Worm (Caenorhabditis elegans) whole organism, mixed stage, embryonic: ENCODE data around the gene K12H6.4.

Source experiments
- M03D4.4 ChIP-seq: sonication (generic microtip); optimal IDR thresholded peaks from 2 replicates; lab custom pipeline; 2017; ENCODE audit warnings: mild to moderate bottlenecking, missing genetic modification characterization, missing compliant biosample characterization
- bed-3 ChIP-seq: fragments of 200-800 bp; sonication (Bioruptor generic); optimal IDR thresholded peaks from 3 replicates; lab custom pipeline; 2018; ENCODE audit warnings: mild to moderate bottlenecking, missing genetic modification characterization, moderate library complexity, missing compliant biosample characterization
- blmp-1 ChIP-seq: fragments of 150-350 bp; optimal IDR thresholded peaks from 2 replicates; lab custom pipeline; 2014; ENCODE audit warnings: missing biosample characterization, missing genetic modification characterization
- ceh-39 ChIP-seq: fragments of 150-350 bp; optimal IDR thresholded peaks from 2 replicates; lab custom pipeline; 2014; ENCODE audit warnings: missing biosample characterization, missing genetic modification characterization
- ceh-43 ChIP-seq: fragments of 200-800 bp; sonication (Bioruptor generic); optimal IDR thresholded peaks from 2 replicates; lab custom pipeline; 2018; ENCODE audit warnings: mild to moderate bottlenecking, missing genetic modification characterization, moderate library complexity, missing compliant biosample characterization
- ceh-83 ChIP-seq: fragments of 200-800 bp; sonication (Bioruptor generic); optimal IDR thresholded peaks from 2 replicates; lab custom pipeline; 2018; ENCODE audit warnings: mild to moderate bottlenecking, missing genetic modification characterization, missing compliant biosample characterization
- ces-1 ChIP-seq: fragments of 150-350 bp; optimal IDR thresholded peaks from 2 replicates; lab custom pipeline; 2014; ENCODE audit warnings: missing biosample characterization, missing genetic modification reagents, missing genetic modification characterization
- cnd-1 ChIP-seq: fragments of 200-800 bp; sonication (Bioruptor generic); optimal IDR thresholded peaks from 2 replicates; lab custom pipeline; 2018; ENCODE audit warnings: mild to moderate bottlenecking, missing genetic modification characterization, missing compliant biosample characterization
- drap-1 ChIP-seq: fragments of 200-800 bp; sonication (Bioruptor generic); optimal IDR thresholded peaks from 3 replicates; lab custom pipeline; 2018; ENCODE audit warnings: mild to moderate bottlenecking, missing genetic modification characterization, missing compliant biosample characterization
- elt-3 ChIP-seq: fragments of 150-350 bp; optimal IDR thresholded peaks from 2 replicates; lab custom pipeline; 2014; ENCODE audit warnings: missing biosample characterization, missing genetic modification characterization
- flh-1 ChIP-seq: fragments of 200-800 bp; sonication (Bioruptor generic); optimal IDR thresholded peaks from 2 replicates; lab custom pipeline; 2018; ENCODE audit warnings: mild to moderate bottlenecking, missing genetic modification characterization, moderate library complexity, missing compliant biosample characterization
- ham-2 ChIP-seq: fragments of 200-800 bp; sonication (Bioruptor generic); optimal IDR thresholded peaks from 2 replicates; lab custom pipeline; 2018; ENCODE audit warnings: mild to moderate bottlenecking, missing genetic modification characterization, missing compliant biosample characterization
- hlh-1 ChIP-seq: fragments of 150-350 bp; optimal IDR thresholded peaks from 2 replicates; lab custom pipeline; 2014; ENCODE audit warnings: missing biosample characterization, missing genetic modification reagents, missing genetic modification characterization
- lin-13 ChIP-seq: fragments of 150-350 bp; optimal IDR thresholded peaks from 2 replicates; lab custom pipeline; 2014; ENCODE audit warnings: missing biosample characterization, missing genetic modification characterization
- lin-32 ChIP-seq: fragments of 200-800 bp; sonication (Bioruptor generic); optimal IDR thresholded peaks from 2 replicates; lab custom pipeline; 2018; ENCODE audit warnings: mild to moderate bottlenecking, missing genetic modification characterization, missing compliant biosample characterization
- lsy-2 ChIP-seq: fragments of 150-350 bp; optimal IDR thresholded peaks from 2 replicates; lab custom pipeline; 2014; ENCODE audit warnings: missing biosample characterization, missing genetic modification characterization
- mab-5 ChIP-seq: fragments of 150-350 bp; optimal IDR thresholded peaks from 2 replicates; lab custom pipeline; 2014; ENCODE audit warnings: missing biosample characterization, missing genetic modification characterization
- mls-2 ChIP-seq: sonication (generic microtip); optimal IDR thresholded peaks from 2 replicates; lab custom pipeline; 2016; ENCODE audit warnings: mild to moderate bottlenecking, missing genetic modification characterization, moderate library complexity, missing compliant biosample characterization
- nhr-12 ChIP-seq: fragments of 150-350 bp; optimal IDR thresholded peaks from 2 replicates; lab custom pipeline; 2014; ENCODE audit warnings: missing biosample characterization, missing genetic modification characterization
- nhr-2 ChIP-seq: fragments of 150-350 bp; optimal IDR thresholded peaks from 2 replicates; lab custom pipeline; 2014; ENCODE audit warnings: missing biosample characterization, missing genetic modification characterization
- nhr-237 ChIP-seq: fragments of 150-350 bp; optimal IDR thresholded peaks from 2 replicates; lab custom pipeline; 2014; ENCODE audit warnings: missing biosample characterization, missing genetic modification characterization
- nhr-28 ChIP-seq: fragments of 150-350 bp; optimal IDR thresholded peaks from 2 replicates; lab custom pipeline; 2014; ENCODE audit warnings: missing biosample characterization, missing genetic modification characterization
- nhr-76 ChIP-seq: sonication (generic microtip); optimal IDR thresholded peaks from 2 replicates; lab custom pipeline; 2017; ENCODE audit warnings: missing biosample characterization, missing genetic modification characterization
- pha-4 ChIP-seq: fragments of 150-350 bp; optimal IDR thresholded peaks from 2 replicates; lab custom pipeline; 2018; ENCODE audit warnings: missing biosample characterization, missing genetic modification reagents, missing genetic modification characterization
- sem-2 ChIP-seq: fragments of 200-800 bp; sonication (Bioruptor generic); optimal IDR thresholded peaks from 2 replicates; lab custom pipeline; 2018; ENCODE audit warnings: mild to moderate bottlenecking, missing genetic modification characterization, missing compliant biosample characterization
- snpc-4 ChIP-seq: fragments of 150-350 bp; optimal IDR thresholded peaks from 2 replicates; lab custom pipeline; 2014; ENCODE audit warnings: missing biosample characterization, missing genetic modification characterization
- tbx-8 ChIP-seq: fragments of 200-800 bp; sonication (Bioruptor generic); optimal IDR thresholded peaks from 2 replicates; lab custom pipeline; 2018; ENCODE audit warnings: mild to moderate bottlenecking, missing genetic modification characterization, moderate library complexity, missing compliant biosample characterization
- unc-120 ChIP-seq: sonication (generic microtip); optimal IDR thresholded peaks from 2 replicates; lab custom pipeline; 2017; ENCODE audit warnings: missing genetic modification characterization, missing compliant biosample characterization; ENCODE audit not compliant: poor library complexity, severe bottlenecking
- unc-39 ChIP-seq: fragments of 150-350 bp; optimal IDR thresholded peaks from 2 replicates; lab custom pipeline; 2014; ENCODE audit warnings: missing biosample characterization, missing genetic modification characterization
- unc-62 ChIP-seq: fragments of 150-350 bp; optimal IDR thresholded peaks from 2 replicates; lab custom pipeline; 2014; ENCODE audit warnings: missing biosample characterization, missing genetic modification reagents, missing genetic modification characterization
- zip-8 ChIP-seq: fragments of 150-350 bp; optimal IDR thresholded peaks from 2 replicates; lab custom pipeline; 2014; ENCODE audit warnings: missing biosample characterization, missing genetic modification characterization
- ztf-11 ChIP-seq: fragments of 150-350 bp; optimal IDR thresholded peaks from 2 replicates; lab custom pipeline; 2014; ENCODE audit warnings: missing biosample characterization, missing genetic modification characterization

K12H6.4 gene

DNA sequence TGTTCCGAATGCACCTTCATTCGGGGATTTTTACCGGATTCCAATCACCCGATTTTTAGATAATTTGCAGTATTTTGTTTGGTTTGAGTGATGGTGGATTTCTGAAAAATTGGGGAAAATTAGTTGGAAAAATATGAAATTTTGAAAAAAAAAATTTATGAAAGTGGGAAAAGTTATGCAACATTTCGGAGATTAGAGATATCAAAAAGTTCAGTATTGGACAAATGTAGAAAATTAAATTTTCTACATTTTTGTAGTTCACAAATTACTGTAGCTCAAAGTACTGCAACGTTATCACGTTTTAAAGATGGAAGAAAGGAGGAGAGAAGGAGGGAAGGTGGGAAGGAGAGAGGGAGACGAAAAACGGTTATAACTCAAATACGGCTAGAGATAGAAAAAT is 28.4 kb upstream of the K12H6.4 start, which contains the start of gene ptc-3:
Gene ptc-3, minus strand, starts transcription at position 101 of the 400 bp plus-strand sequence.
- TF ChIP-seq ztf-11 (tag; lab: Kevin White, UChicago) = no peak
- no peak for TF ChIP-seq M03D4.4 (tag; lab: Kevin White, UChicago)
- TF ChIP-seq flh-1 (GFP tag; lab: Kevin White, UChicago) = no peak
- no peak for TF ChIP-seq lsy-2
- TF ChIP-seq ham-2 (GFP tag; lab: Kevin White, UChicago) = no peak
- no peak for TF ChIP-seq hlh-1 (tag; lab: Kevin White, UChicago)
- no peak for TF ChIP-seq snpc-4 (tag; lab: Kevin White, UChicago)
- TF ChIP-seq bed-3 = no peak
- TF ChIP-seq ceh-83 (GFP tag; lab: Kevin White, UChicago) = no peak
- no peak for TF ChIP-seq zip-8 (tag; lab: Kevin White, UChicago)
- TF ChIP-seq lin-13 = no peak
- TF ChIP-seq ceh-39 (tag; lab: Kevin White, UChicago) = no peak
- TF ChIP-seq drap-1 = no peak
- no peak for TF ChIP-seq nhr-28 (tag; lab: Kevin White, UChicago)
- no peak for TF ChIP-seq sem-2 (GFP tag; lab: Kevin White, UChicago)
- TF ChIP-seq lin-32 (GFP tag; lab: Kevin White, UChicago) = no peak
- TF ChIP-seq unc-120 (tag; lab: Kevin White, UChicago) = no peak
- no peak for TF ChIP-seq nhr-76 (tag; lab: Kevin White, UChicago)
- TF ChIP-seq mls-2 (tag; lab: Kevin White, UChicago) = no peak
- TF ChIP-seq, all 35 proteins: peak for 0

DNA sequence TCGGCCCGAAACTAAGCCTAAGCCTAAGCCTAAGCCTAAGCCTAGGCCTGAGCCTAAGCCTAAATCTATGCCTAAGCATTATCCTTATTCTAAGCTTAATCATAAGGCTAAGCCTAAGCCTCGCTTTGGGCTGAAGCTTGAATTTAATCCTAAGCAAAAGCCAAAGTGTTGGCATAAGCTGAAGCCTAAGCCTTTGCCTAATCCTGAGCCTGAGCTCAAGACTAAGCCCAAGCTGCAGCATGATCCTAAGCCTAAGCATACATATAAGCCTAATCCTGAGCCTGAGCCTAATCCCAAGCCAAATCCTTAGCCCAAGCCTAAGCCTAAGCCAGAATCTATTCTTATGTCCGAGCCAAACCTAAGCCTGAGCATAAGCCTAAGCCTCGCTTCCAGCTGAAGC is 22.5 kb upstream of the K12H6.4 start:
- TF ChIP-seq nhr-2 (tag; lab: Kevin White, UChicago) = no peak
- no peak for TF ChIP-seq ces-1 (GFP tag; lab: Kevin White, UChicago)
- no peak for TF ChIP-seq sem-2 (GFP tag; lab: Kevin White, UChicago)
- no peak for TF ChIP-seq unc-62 (GFP tag; lab: Kevin White, UChicago)
- no peak for TF ChIP-seq ztf-11 (tag; lab: Kevin White, UChicago)
- TF ChIP-seq elt-3 (tag; lab: Kevin White, UChicago) = no peak
- no peak for TF ChIP-seq flh-1 (GFP tag; lab: Kevin White, UChicago)
- no peak for TF ChIP-seq nhr-237 (tag; lab: Kevin White, UChicago)
- TF ChIP-seq lin-13 = no peak
- TF ChIP-seq ceh-83 (GFP tag; lab: Kevin White, UChicago) = no peak
- TF ChIP-seq pha-4 (tag; lab: Kevin White, UChicago) = no peak
- no peak for TF ChIP-seq mab-5
- no peak for TF ChIP-seq nhr-12 (tag; lab: Kevin White, UChicago)
- TF ChIP-seq cnd-1 = no peak
- TF ChIP-seq lin-32 (GFP tag; lab: Kevin White, UChicago) = no peak
- TF ChIP-seq ceh-43 = no peak
- no peak for TF ChIP-seq ceh-39 (tag; lab: Kevin White, UChicago)
- TF ChIP-seq unc-120 (tag; lab: Kevin White, UChicago) = no peak

- TF ChIP-seq blmp-1 (tag; lab: Kevin White, UChicago) (no peak), pha-4 (tag; lab: Kevin White, UChicago) (no peak), nhr-12 (tag; lab: Kevin White, UChicago) (no peak), flh-1 (GFP tag; lab: Kevin White, UChicago) (no peak)
Measured at ce11 chrII:2845674-2846073, 21.6 kb upstream of the K12H6.4 start.

DNA sequence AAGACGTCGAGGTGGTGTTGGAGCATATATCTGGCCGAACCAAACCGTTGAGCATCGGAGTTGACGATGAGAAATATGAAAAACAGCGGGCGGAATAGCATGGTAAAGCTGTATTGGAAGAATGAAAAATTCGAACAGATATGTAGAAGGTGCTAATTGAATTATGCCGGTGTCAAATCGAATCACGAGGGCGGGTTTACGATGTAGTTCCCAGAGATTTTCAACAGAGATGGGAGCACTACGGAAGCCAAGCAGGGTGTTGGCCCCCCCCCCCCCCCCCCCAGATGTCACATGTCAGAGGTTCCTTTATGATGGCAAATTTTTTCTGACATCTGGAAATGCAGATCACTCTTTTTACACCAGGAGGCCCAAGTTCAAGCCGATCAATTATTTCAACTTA is 19.0 kb upstream of the K12H6.4 start, which contains the start of gene Y110A2AL.7:
Gene Y110A2AL.7, minus strand, starts transcription at position 101 of the 400 bp plus-strand sequence.
- TF ChIP-seq ces-1 (GFP tag; lab: Kevin White, UChicago) = no peak
- TF ChIP-seq sem-2 (GFP tag; lab: Kevin White, UChicago) = no peak
- TF ChIP-seq unc-39 (tag; lab: Kevin White, UChicago) = no peak
- TF ChIP-seq nhr-12 (tag; lab: Kevin White, UChicago) = no peak
- no peak for TF ChIP-seq blmp-1 (tag; lab: Kevin White, UChicago)
- no peak for TF ChIP-seq ceh-39 (tag; lab: Kevin White, UChicago)
- TF ChIP-seq lsy-2 = no peak
- no peak for TF ChIP-seq bed-3
- no peak for TF ChIP-seq cnd-1
- TF ChIP-seq unc-62 (GFP tag; lab: Kevin White, UChicago) = no peak
- TF ChIP-seq lin-32 (GFP tag; lab: Kevin White, UChicago) = no peak
- TF ChIP-seq ztf-11 (tag; lab: Kevin White, UChicago) = no peak
- no peak for TF ChIP-seq ceh-83 (GFP tag; lab: Kevin White, UChicago)
- TF ChIP-seq pha-4 (tag; lab: Kevin White, UChicago) = no peak

- TF ChIP-seq sem-2 (GFP tag; lab: Kevin White, UChicago) (no peak), ham-2 (GFP tag; lab: Kevin White, UChicago) (no peak), M03D4.4 (tag; lab: Kevin White, UChicago) (no peak), lin-13 (no peak), tbx-8 (no peak)
- TF ChIP-seq, all 35 proteins: peak for 0
Measured at ce11 chrII:2841529-2841928, 17.5 kb upstream of the K12H6.4 start, which contains the start of gene Y110A2AL.6. Gene Y110A2AL.6, minus strand, starts transcription at chrII:2841629.
